Worm (Caenorhabditis elegans) whole organism, young adult: Measurements from ENCODE around the gene flcn-1.

Source experiments
- aptf-3 ChIP-seq: fragments of 200-800 bp; sonication (Bioruptor generic); IDR thresholded peaks from 2 replicates; pipeline ENCODE4 v1.3.6; 2022; ENCODE audit warnings: missing genetic modification characterization, missing compliant biosample characterization
- ccch-3 ChIP-seq: fragments of 200-800 bp; sonication (Bioruptor generic); optimal IDR thresholded peaks from 2 replicates; lab custom pipeline; 2018; ENCODE audit warnings: mild to moderate bottlenecking, missing genetic modification characterization, missing compliant biosample characterization
- cebp-1 ChIP-seq, 2 experiments: fragments of 200-800 bp in 1 of 2; sonication (Bioruptor generic) in 1 of 2; sonication (generic microtip) in 1 of 2; IDR thresholded peaks in 1 of 2; optimal IDR thresholded peaks in 1 of 2; 2 replicates each; pipeline versions ENCODE4 v1.3.6 to Lab custom; 2017 to 2022; ENCODE audit warnings: missing compliant biosample characterization in 2 of 2, missing genetic modification characterization in 2 of 2, mild to moderate bottlenecking in 1 of 2, missing genetic modification reagents in 1 of 2, moderate library complexity in 1 of 2
- die-1 ChIP-seq: sonication (generic microtip); optimal IDR thresholded peaks from 2 replicates; lab custom pipeline; 2016; ENCODE audit warnings: missing genotype, mild to moderate bottlenecking, missing genetic modification characterization, missing compliant biosample characterization
- dox-1 ChIP-seq: fragments of 200-800 bp; sonication (Bioruptor generic); IDR thresholded peaks from 2 replicates; pipeline ENCODE4 v1.3.6; 2022; ENCODE audit warnings: missing genetic modification reagents, missing genetic modification characterization, missing compliant biosample characterization
- hmg-20 ChIP-seq: fragments of 200-800 bp; sonication (Bioruptor generic); IDR thresholded peaks from 2 replicates; pipeline ENCODE4 v1.3.6; 2022; ENCODE audit warnings: missing genetic modification reagents, missing genetic modification characterization, missing compliant biosample characterization
- lin-26 ChIP-seq: fragments of 200-800 bp; sonication (Bioruptor generic); IDR thresholded peaks from 2 replicates; pipeline ENCODE4 v1.3.6; 2022; ENCODE audit warnings: missing genetic modification reagents, missing genetic modification characterization, missing compliant biosample characterization
- madf-6 ChIP-seq: fragments of 200-800 bp; sonication (Bioruptor generic); IDR thresholded peaks from 2 replicates; pipeline ENCODE4 v1.3.6; 2022; ENCODE audit warnings: missing genetic modification reagents, missing genetic modification characterization, missing compliant biosample characterization
- nfyb-1 ChIP-seq: fragments of 200-800 bp; sonication (Bioruptor generic); IDR thresholded peaks from 2 replicates; pipeline ENCODE4 v1.3.6; 2022; ENCODE audit warnings: missing genetic modification reagents, missing genetic modification characterization, missing compliant biosample characterization
- snpc-1.1 ChIP-seq: sonication (generic microtip); optimal IDR thresholded peaks from 2 replicates; lab custom pipeline; 2017; ENCODE audit warnings: missing genetic modification characterization, mild to moderate bottlenecking, missing compliant biosample characterization, antibody characterized with exemption, moderate library complexity, missing genotype, missing genetic modification reagents; ENCODE audit not compliant: insufficient read depth
- snpc-1.3 ChIP-seq: sonication (generic microtip); optimal IDR thresholded peaks from 2 replicates; lab custom pipeline; 2017; ENCODE audit warnings: missing genetic modification characterization, mild to moderate bottlenecking, missing compliant biosample characterization, antibody characterized with exemption, moderate library complexity, missing genotype, missing genetic modification reagents; ENCODE audit not compliant: insufficient read depth
- tbp1 ChIP-seq: fragments of 200-800 bp; sonication (Bioruptor generic); optimal IDR thresholded peaks from 2 replicates; lab custom pipeline; 2018; ENCODE audit warnings: mild to moderate bottlenecking, missing genetic modification characterization, missing compliant biosample characterization
- ztf-26 ChIP-seq: sonication (generic microtip); optimal IDR thresholded peaks from 2 replicates; lab custom pipeline; 2017; ENCODE audit warnings: missing genetic modification characterization, missing compliant biosample characterization

Gene flcn-1

DNA sequence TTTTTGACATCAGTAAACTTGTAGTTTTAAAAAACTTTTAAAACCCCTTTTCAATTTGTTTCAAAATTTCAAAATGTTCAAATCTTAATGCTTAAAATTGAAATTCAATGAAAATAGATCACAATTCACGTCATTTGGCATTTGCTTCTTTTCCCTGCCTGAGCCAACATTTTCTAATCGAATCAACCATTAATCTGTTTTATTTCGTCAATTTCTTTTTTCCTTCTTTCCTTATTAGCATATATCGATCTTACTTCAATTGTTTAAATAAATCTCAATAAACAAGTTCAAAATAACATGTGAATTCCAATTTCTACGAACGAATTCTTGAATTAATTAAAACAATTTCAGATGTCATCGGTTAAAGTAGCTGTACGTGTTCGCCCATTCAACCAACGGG, 67.0 kb downstream of the flcn-1 start:
- TF ChIP-seq tbp1 (no peak), nfyb-1 (no peak), madf-6 (no peak), snpc-1.1 (tag; lab: Kevin White, UChicago) (no peak), snpc-1.3 (tag; lab: Kevin White, UChicago) (no peak), lin-26 (GFP tag; lab: Robert Waterston, UW) (no peak), dox-1 (no peak), cebp-1 (GFP tag; IDR thresholded peaks at IDR 0.05; lab: Robert Waterston, UW) (no peak), cebp-1 (tag; optimal IDR thresholded peaks at IDR 0.05; lab: Kevin White, UChicago) (no peak), ccch-3 (GFP tag; lab: Kevin White, UChicago) (no peak), aptf-3 (no peak), hmg-20 (GFP tag; lab: Robert Waterston, UW) (no peak), die-1 (tag; lab: Kevin White, UChicago) (no peak), ztf-26 (tag; lab: Kevin White, UChicago) (no peak)
